Fruit fly (Drosophila melanogaster): Measurements from ENCODE around the gene Trs20.

- TF ChIP-seq pad (GFP tag; optimal IDR thresholded peaks at IDR 0.05), result peak; percentile 65
- peak; percentile 91 for TF ChIP-seq tj (GFP tag; optimal IDR thresholded peaks at IDR 0.05)
- TF ChIP-seq CG5204 (GFP tag; optimal IDR thresholded peaks at IDR 0.05), result no peak
Observed at dm6 chr3L:16113607-16114337, 17.7 kb downstream of the Trs20 start.
